Worm (Caenorhabditis elegans): ENCODE data around the gene cpb-1.
A peak's percentile ranks its signal among the peaks of the same experiment; 100 is the strongest.

cpb-1 gene

ce11 chrIII:9335076-9335475 is 13.0 kb downstream of the cpb-1 start:
- no peak for TF ChIP-seq nhr-102 (tag; optimal IDR thresholded peaks at IDR 0.05)
- no peak for TF ChIP-seq ZK337.2 (GFP tag; IDR thresholded peaks at IDR 0.05)
- TF ChIP-seq lin-15B (tag; optimal IDR thresholded peaks at IDR 0.05), result no peak
- no peak for TF ChIP-seq zfp-3 (GFP tag; conservative IDR thresholded peaks at IDR 0.05)

DNA sequence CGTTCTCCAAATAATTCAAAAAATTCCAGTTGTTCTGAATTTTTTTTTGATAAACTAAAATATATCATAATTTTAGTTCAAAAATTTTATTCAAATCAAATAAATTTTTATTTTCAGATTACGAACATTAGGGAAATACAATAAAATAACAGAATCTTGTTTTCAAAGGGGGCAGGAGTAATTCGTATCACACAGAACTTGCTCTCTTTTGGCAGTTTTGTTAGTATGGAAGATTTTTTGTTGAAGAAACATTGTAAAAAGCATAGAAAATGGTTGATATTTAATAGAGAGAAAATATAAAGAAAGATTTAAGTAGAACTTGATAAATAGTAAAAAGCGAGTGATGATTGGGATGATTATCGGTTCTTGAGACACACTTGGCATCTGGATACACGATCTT is 14.7 kb downstream of the cpb-1 start:
- peak in 1 of 2 experiments; percentile 95 for TF ChIP-seq unc-62 (GFP tag; optimal IDR thresholded peaks at IDR 0.05 in 1 of 2)
- TF ChIP-seq unc-62 (tag; optimal IDR thresholded peaks at IDR 0.05), result no peak
- no peak for TF ChIP-seq ama-1 (optimal IDR thresholded peaks at IDR 0.05)

- TF ChIP-seq nhr-111 (GFP tag; optimal IDR thresholded peaks at IDR 0.05) (no peak), dmd-6 (GFP tag; IDR thresholded peaks at IDR 0.05) (no peak), ZK337.2 (GFP tag; IDR thresholded peaks at IDR 0.05) (no peak), mxl-3 (GFP tag; optimal IDR thresholded peaks at IDR 0.05) (no peak), sdz-12 (GFP tag; optimal IDR thresholded peaks at IDR 0.05) (no peak), unc-62 (GFP tag; optimal IDR thresholded peaks at IDR 0.05 in 1 of 2) (peak in 1 of 2 experiments; percentile 92), unc-62 (tag; optimal IDR thresholded peaks at IDR 0.05) (no peak)
Observed at ce11 chrIII:9337968-9338367, 15.9 kb downstream of the cpb-1 start.

DNA sequence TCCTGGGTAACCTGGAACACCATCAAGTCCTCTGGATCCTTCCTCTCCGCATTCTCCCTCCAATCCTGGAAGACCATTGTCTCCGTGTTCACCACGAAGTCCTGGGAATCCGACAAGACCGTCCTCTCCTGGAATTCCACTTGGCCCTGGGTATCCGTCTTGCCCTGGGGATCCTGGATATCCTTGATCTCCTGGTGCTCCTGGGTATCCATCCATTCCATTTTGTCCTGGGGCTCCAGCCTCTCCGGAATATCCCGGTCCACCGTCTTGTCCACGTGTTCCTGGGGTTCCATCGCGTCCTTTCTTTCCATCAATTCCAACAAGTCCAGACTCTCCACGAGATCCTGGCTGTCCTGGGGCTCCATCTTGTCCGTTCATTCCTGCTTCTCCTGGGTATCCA is 17.9 kb downstream of the cpb-1 start:
- TF ChIP-seq unc-62 (GFP tag; optimal IDR thresholded peaks at IDR 0.05 in 1 of 2), result peak in 1 of 2 experiments; percentile 93
- no peak for TF ChIP-seq unc-62 (tag; optimal IDR thresholded peaks at IDR 0.05)
- TF ChIP-seq spr-1 (tag; optimal IDR thresholded peaks at IDR 0.05), result no peak

- no peak for TF ChIP-seq zag-1 (tag; optimal IDR thresholded peaks at IDR 0.05)
- no peak for TF ChIP-seq R02D3.7 (tag; optimal IDR thresholded peaks at IDR 0.05)
- no peak for TF ChIP-seq ztf-11 (tag; optimal IDR thresholded peaks at IDR 0.05)
- no peak for TF ChIP-seq F49E8.2 (tag; optimal IDR thresholded peaks at IDR 0.05; ENCODE audit: borderline replicate concordance)
- no peak for TF ChIP-seq nhr-25 (tag; optimal IDR thresholded peaks at IDR 0.05; ENCODE audit: borderline replicate concordance, insufficient read depth)
- no peak for TF ChIP-seq lim-7 (GFP tag; IDR thresholded peaks at IDR 0.05)
- TF ChIP-seq dmd-6 (GFP tag; IDR thresholded peaks at IDR 0.05), result no peak
- TF ChIP-seq ces-1 (GFP tag; optimal IDR thresholded peaks at IDR 0.05), result no peak
- TF ChIP-seq Y5F2A.4 (GFP tag; optimal IDR thresholded peaks at IDR 0.05), result no peak
- TF ChIP-seq gei-8 (GFP tag; optimal IDR thresholded peaks at IDR 0.05), result no peak
- no peak for TF ChIP-seq snpc-4 (tag; optimal IDR thresholded peaks at IDR 0.05)
- no peak for TF ChIP-seq ceh-44 (GFP tag; IDR thresholded peaks at IDR 0.05)
- no peak for TF ChIP-seq snpc-1.2 (GFP tag; IDR thresholded peaks at IDR 0.05)
- no peak for TF ChIP-seq attf-4 (tag; optimal IDR thresholded peaks at IDR 0.05)
- no peak for TF ChIP-seq zip-11 (GFP tag; IDR thresholded peaks at IDR 0.05)
- no peak for TF ChIP-seq zfp-3 (GFP tag; conservative IDR thresholded peaks at IDR 0.05)
Observed at ce11 chrIII:9344347-9344746, 22.2 kb downstream of the cpb-1 start, which contains the start of gene emb-9. emb-9 (minus strand) TSS chrIII:9344447.

ce11 chrIII:9346114-9346513 is 24.0 kb downstream of the cpb-1 start:
- TF ChIP-seq rbr-2 (tag; optimal IDR thresholded peaks at IDR 0.05) (no peak), unc-62 (GFP tag; optimal IDR thresholded peaks at IDR 0.05 in 1 of 2) (peak in 1 of 2 experiments; percentile 83), unc-62 (tag; optimal IDR thresholded peaks at IDR 0.05) (no peak), mxl-3 (GFP tag; optimal IDR thresholded peaks at IDR 0.05) (no peak), skn-1 (tag; optimal IDR thresholded peaks at IDR 0.05) (no peak), lim-7 (GFP tag; IDR thresholded peaks at IDR 0.05) (no peak), hlh-11 (tag; optimal IDR thresholded peaks at IDR 0.05) (peak; percentile 16), vab-7 (GFP tag; IDR thresholded peaks at IDR 0.05) (no peak)

DNA sequence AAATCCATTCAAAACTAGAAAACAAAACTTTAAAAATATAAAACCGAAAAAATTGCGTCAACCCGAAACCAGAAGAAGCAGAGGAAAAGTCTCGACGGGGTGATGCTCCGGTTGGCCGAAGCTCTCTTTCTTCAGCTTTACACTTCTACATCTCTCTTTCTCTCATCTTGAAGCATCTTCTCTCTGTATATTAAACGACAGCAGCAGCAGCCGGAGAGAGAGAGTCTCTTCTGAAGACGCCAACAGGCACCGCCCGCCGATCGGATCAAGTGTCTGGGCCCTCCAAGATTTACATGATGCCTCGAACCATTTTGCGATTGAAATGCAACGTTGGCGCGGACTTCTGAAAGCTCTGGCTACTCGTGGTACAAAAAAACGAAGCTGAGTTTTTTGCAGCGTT is 24.6 kb downstream of the cpb-1 start:
- TF ChIP-seq mes-2 (tag; optimal IDR thresholded peaks at IDR 0.05; ENCODE audit: poor library complexity, severe bottlenecking) (peak; percentile 17), set-16 (GFP tag; IDR thresholded peaks at IDR 0.05) (peak; percentile 34; the same call in 1 of the 2 replicates), php-3 (GFP tag; IDR thresholded peaks at IDR 0.05) (no peak), aha-1 (tag) (peak; percentile 53), hlh-11 (tag; optimal IDR thresholded peaks at IDR 0.05) (peak; percentile 35), unc-62 (GFP tag; optimal IDR thresholded peaks at IDR 0.05 in 1 of 2) (no peak), unc-62 (tag; optimal IDR thresholded peaks at IDR 0.05) (no peak)

Measured in whole organism, L4 larva.